Fruit fly (Drosophila melanogaster): ENCODE measurements around the gene CG42813.

The CG42813 gene

DNA sequence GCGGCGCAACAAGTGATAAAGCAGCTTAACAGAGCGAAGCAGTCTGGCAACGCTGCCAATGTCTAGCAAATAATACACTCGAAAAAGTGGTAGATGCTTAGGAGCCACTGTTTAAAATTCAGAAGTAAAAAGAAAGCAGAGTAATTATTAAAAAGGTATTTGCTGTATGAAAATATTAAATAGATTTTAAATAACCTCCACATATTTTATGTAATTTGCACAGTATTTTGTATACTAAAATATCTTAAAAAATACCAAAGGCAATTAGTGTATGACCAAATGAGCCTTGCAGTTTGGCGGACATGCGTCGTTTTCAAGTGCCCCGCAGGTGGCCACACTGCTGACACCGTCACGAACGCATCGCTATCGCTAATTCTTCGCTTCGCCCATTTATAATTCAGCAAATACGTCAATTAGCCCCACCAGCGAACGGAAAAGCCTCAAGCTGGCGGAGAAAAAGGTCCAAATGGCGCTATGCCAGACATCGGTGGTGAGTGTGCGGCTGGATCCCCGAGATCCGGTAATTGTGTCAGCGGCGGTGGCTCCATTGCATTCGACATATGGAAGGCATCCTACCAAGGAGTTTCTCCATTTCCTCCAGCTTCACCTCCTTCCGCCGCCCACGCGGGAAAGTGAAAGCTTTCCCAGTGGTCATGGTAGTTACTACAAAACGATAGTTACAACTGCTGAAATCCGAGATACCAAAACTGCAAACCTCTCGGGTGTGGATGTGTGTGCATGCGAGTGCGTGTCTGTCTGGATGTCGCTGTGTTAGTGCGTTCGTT, 25.0 kb upstream of the CG42813 start, which contains the start of gene pll (continued):
- TF ChIP-seq fd3F (GFP tag; optimal IDR thresholded peaks at IDR 0.05) (peak; percentile 75), CG11695 (GFP tag; IDR thresholded peaks at IDR 0.05) (peak; percentile 88), z (GFP tag; IDR thresholded peaks at IDR 0.05) (no peak), lov (optimal IDR thresholded peaks at IDR 0.05) (no peak), lov (GFP tag; IDR thresholded peaks at IDR 0.05) (peak; percentile 76; the same call in 1 of the 3 replicates), Oaz (GFP tag; IDR thresholded peaks at IDR 0.05) (peak; percentile 75), NfI (GFP tag; optimal IDR thresholded peaks at IDR 0.05) (peak; percentile 83), CG1647 (GFP tag; optimal IDR thresholded peaks at IDR 0.05) (peak; percentile 32), fu2 (GFP tag; optimal IDR thresholded peaks at IDR 0.05) (peak; percentile 49), CG14965 (GFP tag; optimal IDR thresholded peaks at IDR 0.05; ENCODE audit: borderline replicate concordance) (no peak), repo (GFP tag; optimal IDR thresholded peaks at IDR 0.05) (peak; percentile 29), Dek (tag; optimal IDR thresholded peaks at IDR 0.05) (peak; percentile 78), GATAe (GFP tag; conservative IDR thresholded peaks at IDR 0.05) (peak; percentile 65; the same call in 1 of the 2 replicates), Hr51 (GFP tag; optimal IDR thresholded peaks at IDR 0.05) (peak; percentile 70 to 77), Mrtf (GFP tag; IDR thresholded peaks at IDR 0.05) (peak; percentile 85), shn (GFP tag; optimal IDR thresholded peaks at IDR 0.05) (peak; percentile 63), dm (GFP tag; optimal IDR thresholded peaks at IDR 0.05) (peak; percentile 49), CG13296 (GFP tag; optimal IDR thresholded peaks at IDR 0.05) (no peak), CG2116 (GFP tag; optimal IDR thresholded peaks at IDR 0.05) (peak; percentile 61), CG3407 (GFP tag; optimal IDR thresholded peaks at IDR 0.05) (peak; percentile 11), fru (optimal IDR thresholded peaks at IDR 0.05) (no peak), stwl (tag; optimal IDR thresholded peaks at IDR 0.05) (peak; percentile 62), CG12155 (GFP tag; optimal IDR thresholded peaks at IDR 0.05) (peak; percentile 83), CG18011 (GFP tag; optimal IDR thresholded peaks at IDR 0.05) (peak; percentile 48), Sox100B (GFP tag; optimal IDR thresholded peaks at IDR 0.05) (no peak), CG4820 (GFP tag; optimal IDR thresholded peaks at IDR 0.05) (peak; percentile 68), lilli (GFP tag; optimal IDR thresholded peaks at IDR 0.05) (peak; percentile 89), Gug (GFP tag; IDR thresholded peaks at IDR 0.05) (peak; percentile 88), Optix (GFP tag; IDR thresholded peaks at IDR 0.05) (0 out of 3 replicates have a peak, but pooled peaks have one; percentile 41), bab2 (GFP tag; optimal IDR thresholded peaks at IDR 0.05) (peak; percentile 81), HmgZ (tag; optimal IDR thresholded peaks at IDR 0.05) (peak; percentile 85), zfh1 (GFP tag; IDR thresholded peaks at IDR 0.05) (peak; percentile 91), CG2889 (GFP tag; IDR thresholded peaks at IDR 0.05) (peak; percentile 84), CG16815 (GFP tag; optimal IDR thresholded peaks at IDR 0.05) (peak; percentile 64), YL-1 (GFP tag; optimal IDR thresholded peaks at IDR 0.05) (peak; percentile 74), CG9817 (tag; optimal IDR thresholded peaks at IDR 0.05) (peak; percentile 81), CG6254 (GFP tag; optimal IDR thresholded peaks at IDR 0.05) (peak; percentile 51), Abd-B (GFP tag; optimal IDR thresholded peaks at IDR 0.05) (peak; percentile 83), Asciz (GFP tag; optimal IDR thresholded peaks at IDR 0.05) (peak; percentile 50), psq (GFP tag; optimal IDR thresholded peaks at IDR 0.05) (peak; percentile 37), Sox102F (GFP tag; optimal IDR thresholded peaks at IDR 0.05) (peak; percentile 85), CG12071 (GFP tag; optimal IDR thresholded peaks at IDR 0.05) (no peak), CG6791 (GFP tag; IDR thresholded peaks at IDR 0.05; ENCODE audit: partially characterized antibody) (no peak), sr (GFP tag; IDR thresholded peaks at IDR 0.05) (peak; percentile 63; the same call in 2 of the 3 replicates), CG9727 (GFP tag; optimal IDR thresholded peaks at IDR 0.05) (peak; percentile 82), CG15479 (GFP tag; optimal IDR thresholded peaks at IDR 0.05) (peak; percentile 0), CG4282 (GFP tag; optimal IDR thresholded peaks at IDR 0.05) (no peak), Sin3A (optimal IDR thresholded peaks at IDR 0.05) (peak; percentile 91), Atf6 (GFP tag; IDR thresholded peaks at IDR 0.05) (peak; percentile 87), CG4617 (GFP tag; optimal IDR thresholded peaks at IDR 0.05; ENCODE audit: borderline replicate concordance) (peak; percentile 94)
